Worm (Caenorhabditis elegans): ENCODE data around the gene E02C12.8.

DNA sequence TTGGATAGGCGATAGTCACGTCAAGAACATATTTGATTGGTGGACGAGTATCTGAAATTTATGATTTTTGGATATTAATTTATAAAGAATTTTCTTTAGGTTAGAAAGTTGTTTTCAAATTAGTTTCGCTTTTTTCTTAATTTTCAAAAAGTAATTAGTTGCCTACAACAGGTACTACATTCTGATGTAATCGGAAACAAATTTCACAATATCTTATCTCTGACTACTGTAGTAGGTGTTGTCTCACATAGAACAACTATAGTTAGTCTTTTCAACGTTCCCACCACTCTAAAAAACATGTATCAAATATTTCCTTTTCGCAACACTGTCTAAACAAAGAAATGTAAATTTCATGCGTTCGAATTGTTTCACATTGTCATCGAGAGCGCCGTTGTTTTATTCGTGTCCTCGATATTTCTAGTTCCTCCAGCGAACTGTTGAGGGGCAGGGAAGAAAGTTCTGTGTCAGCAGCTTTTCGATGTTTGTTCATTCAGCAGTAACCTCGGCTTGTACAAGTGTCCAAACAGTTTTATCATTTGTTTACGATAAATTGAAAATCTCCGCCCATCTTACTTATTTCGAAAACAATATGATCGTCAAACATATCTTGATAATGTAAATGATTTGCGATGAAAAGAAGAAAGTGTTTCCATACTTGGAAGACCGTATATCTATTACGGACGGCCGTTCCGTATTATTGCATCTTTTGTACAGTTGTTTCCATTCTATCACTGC, 44.0 kb downstream of the E02C12.8 start:
- TF ChIP-seq ztf-6 (GFP tag; IDR thresholded peaks at IDR 0.05) (no peak), ets-4 (GFP tag; optimal IDR thresholded peaks at IDR 0.05) (no peak), snpc-4 (GFP tag; optimal IDR thresholded peaks at IDR 0.05) (no peak), snpc-4 (tag; optimal IDR thresholded peaks at IDR 0.05) (no peak), attf-5 (GFP tag; optimal IDR thresholded peaks at IDR 0.05) (no peak), bed-1 (GFP tag; IDR thresholded peaks at IDR 0.05) (no peak)

Data from whole organism, young adult.